Fruit fly (Drosophila melanogaster): ENCODE results near the gene Pcyt1.

Gene Pcyt1

dm6 chr3L:1545693-1546329 is at the start of gene Pcyt1, which contains the start of gene CG32313:
Gene Pcyt1, plus strand, starts transcription at chr3L:1546092.
Gene CG32313, minus strand, starts transcription at chr3L:1545743.
- TF ChIP-seq CG8478 (optimal IDR thresholded peaks at IDR 0.05) (no peak), CTCF (optimal IDR thresholded peaks at IDR 0.05) (peak in 1 of 2 experiments; percentile 35)

DNA sequence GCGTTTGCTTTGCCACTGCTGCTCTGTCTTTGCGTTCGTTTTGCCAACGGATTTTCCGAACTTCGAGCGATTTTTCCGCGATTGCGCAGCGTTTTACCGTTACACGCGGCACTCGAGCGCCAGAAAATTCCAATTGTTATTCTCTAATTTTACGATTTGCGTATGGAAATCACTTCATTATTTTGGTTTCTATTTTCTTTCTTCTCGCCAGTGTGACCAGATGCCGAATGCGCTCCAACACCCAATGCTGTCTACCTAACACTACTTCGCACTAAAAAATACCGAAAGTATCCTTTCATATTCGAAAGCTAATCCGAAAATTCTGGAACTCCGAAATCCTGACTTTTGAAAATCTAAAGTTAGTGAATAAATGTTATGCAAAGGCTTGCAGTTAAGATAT is 49.5 kb upstream of the Pcyt1 start, which contains the start of gene CG12084:
Gene CG12084 (minus strand): TSS at position 236 of the 400 bp plus-strand sequence.
- TF ChIP-seq CTCF (optimal IDR thresholded peaks at IDR 0.05) = peak in 1 of 2 experiments; percentile 6
- TF ChIP-seq CG8478 (optimal IDR thresholded peaks at IDR 0.05) = no peak

- no peak for TF ChIP-seq CTCF (optimal IDR thresholded peaks at IDR 0.05)
- TF ChIP-seq CG8478 (optimal IDR thresholded peaks at IDR 0.05) = no peak
These were observed 43.6 kb upstream of the Pcyt1 start, which contains the start of the genes hfp and Psa for dm6 chr3L:1502086-1502893. Gene hfp, minus strand, starts transcription at chr3L:1502590. Gene Psa, plus strand, starts transcription at chr3L:1502843.

dm6 chr3L:1515820-1516540 is 29.9 kb upstream of the Pcyt1 start:
- TF ChIP-seq CG8478 (optimal IDR thresholded peaks at IDR 0.05) (no peak), CTCF (optimal IDR thresholded peaks at IDR 0.05) (no peak)

DNA sequence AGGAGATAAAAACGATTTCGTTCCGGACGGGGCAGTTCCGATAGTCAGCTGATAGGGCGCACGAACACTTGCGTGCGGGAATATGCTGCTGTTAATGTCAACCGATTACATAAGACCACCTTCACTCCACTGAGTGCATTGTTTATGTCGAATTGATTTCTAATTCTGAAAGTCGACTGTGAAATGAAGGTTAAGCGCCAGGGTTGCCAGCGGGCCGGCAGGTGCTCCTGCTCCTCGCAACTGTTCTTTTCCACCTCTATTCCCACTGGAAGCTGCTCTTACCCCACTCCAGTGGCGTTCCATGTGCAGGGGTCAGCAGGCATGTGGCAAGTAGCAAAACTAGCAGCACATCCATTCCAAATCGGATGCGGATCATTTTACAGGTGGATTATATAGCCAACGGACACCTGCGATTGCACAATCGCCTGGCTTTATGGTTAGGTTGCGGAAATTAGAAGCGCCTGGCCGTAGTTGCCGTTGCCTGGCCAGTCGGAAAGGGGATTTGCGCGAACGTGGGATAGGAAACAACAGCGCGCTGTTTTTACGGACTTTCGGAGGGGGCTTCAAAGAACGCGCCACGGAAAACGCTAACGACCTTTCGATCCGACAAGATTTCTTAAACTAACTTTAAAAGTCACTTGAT is 29.1 kb upstream of the Pcyt1 start, which contains the start of gene cue:
Gene cue (minus strand): TSS at position 641 of the 643 bp plus-strand sequence.
- TF ChIP-seq CG8478 (optimal IDR thresholded peaks at IDR 0.05) (no peak), CTCF (optimal IDR thresholded peaks at IDR 0.05) (no peak)

DNA sequence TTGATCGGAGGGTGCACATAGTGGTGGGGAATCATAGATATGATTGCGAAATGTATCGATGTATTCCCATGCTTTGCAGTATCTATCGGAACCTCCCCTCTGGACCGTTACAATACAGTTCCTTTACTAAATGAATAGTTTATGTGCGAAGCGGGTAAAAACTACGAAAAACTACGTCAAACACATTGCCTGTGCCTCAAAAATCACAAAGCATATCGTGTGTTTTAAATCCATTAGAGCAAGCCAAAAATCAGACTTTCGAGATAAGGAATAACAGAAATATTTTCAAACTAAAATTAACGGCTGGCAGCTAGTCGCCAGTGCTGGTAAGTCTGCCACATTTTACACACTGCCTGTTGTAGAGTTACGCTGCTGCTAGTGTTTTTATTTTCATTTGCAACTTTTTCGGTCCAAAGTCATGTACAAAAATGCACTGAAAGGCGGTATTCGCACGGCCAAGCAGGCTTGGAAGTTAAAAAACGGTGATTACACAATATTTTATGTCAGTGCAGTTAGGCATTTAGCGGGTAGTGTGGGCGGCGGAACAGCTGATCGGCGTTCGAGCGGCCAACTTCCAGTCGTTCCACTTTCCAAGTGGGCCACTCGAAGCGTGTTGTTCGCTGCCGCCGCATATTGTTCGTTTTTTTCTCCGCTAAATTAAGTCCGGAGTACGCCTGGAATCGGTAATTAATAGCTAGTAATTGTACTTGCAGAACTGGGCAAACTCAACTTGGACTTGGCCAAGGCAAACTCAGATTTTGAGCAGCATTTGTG is 28.4 kb upstream of the Pcyt1 start:
- TF ChIP-seq CG8478 (optimal IDR thresholded peaks at IDR 0.05) = no peak
- peak in 1 of 2 experiments; percentile 12 for TF ChIP-seq CTCF (optimal IDR thresholded peaks at IDR 0.05)

DNA sequence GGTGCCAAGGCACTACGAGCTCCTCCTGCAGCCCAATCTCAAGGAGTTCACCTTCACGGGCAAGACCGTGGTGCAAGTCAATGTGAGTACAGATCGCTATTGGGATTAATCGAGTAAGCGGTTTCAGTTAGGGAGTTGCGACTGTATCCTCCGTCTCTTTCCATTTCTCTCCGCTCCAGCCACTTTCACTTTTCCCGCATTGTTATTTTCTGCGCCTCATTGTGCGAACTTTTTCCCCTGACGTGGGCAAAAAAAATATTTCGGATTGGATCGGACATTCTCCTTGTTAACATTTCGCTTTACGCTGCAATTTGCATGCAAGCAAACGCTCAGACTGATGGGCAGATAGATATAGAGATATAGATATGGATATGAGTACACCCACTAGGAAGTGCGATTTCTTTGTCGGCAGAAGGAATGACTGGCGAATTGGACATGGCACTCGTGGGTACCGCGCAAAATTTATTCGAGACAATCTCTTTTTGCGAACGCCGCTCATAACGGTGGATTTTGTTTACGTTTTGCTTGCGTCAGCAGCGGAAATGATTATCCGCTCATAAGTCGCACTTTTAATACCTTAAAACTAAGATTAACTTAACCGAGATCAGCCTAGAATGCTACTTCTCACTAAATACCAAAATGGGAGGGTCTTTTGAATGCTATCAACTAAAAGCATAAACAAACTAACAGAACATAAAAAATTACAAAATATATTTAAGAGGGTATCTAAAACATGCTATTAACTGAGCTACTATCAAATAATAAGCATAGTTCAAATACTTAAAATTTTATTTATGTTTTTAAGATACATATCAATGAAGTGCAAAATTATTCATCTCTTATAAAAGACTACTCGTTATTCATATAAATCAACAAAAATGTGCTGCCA is 26.9 kb upstream of the Pcyt1 start:
- TF ChIP-seq CG8478 (optimal IDR thresholded peaks at IDR 0.05) (no peak), CTCF (optimal IDR thresholded peaks at IDR 0.05) (no peak)

DNA sequence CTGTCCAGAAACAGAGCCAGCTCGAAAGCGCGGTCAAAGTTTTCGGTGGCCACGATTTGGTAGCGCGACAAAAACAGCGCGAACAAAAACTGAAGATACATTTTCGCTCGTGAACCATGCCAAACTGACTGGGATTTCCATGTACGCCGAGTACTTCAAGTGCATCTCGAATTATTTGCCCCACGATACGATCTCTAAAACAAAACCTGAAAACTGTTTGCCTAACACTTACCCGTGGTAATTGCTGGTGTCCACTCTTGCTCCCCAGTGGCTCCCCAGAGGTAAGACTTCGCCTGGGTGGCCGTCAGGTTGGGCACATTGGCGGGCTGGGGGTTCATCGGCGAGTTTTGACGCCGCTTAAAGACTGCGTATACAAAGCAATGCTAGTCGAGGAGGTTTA is 14.7 kb upstream of the Pcyt1 start, which contains the start of gene Ir62a:
Gene Ir62a (minus strand): TSS at position 101 of the 400 bp plus-strand sequence.
- TF ChIP-seq CTCF (optimal IDR thresholded peaks at IDR 0.05) (no peak), CG8478 (optimal IDR thresholded peaks at IDR 0.05) (no peak)

DNA sequence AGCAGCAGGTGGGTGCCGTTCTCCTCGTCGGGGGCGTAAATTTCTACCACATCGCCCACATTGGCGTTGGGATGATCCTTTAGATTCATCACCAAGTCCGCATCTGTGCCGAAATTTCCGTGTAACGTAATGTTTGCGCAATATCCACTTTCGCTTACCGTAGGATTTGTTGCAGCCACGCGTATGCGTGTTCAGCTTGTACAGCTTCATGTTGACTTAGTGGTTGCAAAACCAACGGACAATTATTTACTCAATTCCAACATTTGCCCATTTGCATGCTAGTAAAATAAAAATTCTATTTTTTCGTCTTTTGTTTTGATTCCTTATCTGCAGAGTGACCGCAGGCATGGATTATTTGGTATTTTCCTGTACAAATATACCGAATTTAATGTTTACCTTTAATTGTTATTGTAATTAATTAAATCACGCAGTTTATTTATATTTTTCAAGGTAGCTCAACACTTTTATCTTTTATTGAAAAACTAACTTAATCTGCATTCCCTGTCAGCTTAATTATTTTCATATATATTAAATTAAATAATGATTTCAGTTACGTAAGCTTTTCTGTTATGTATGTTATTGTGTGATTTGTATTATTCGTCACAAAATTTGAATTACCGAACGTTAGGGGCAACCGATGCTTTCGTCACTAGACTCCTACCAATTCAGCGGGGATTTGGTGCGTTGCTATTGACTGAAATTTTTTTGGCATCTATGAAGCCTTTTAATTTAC is 12.0 kb upstream of the Pcyt1 start, which contains the start of gene Iml1:
Gene Iml1 (minus strand): TSS at position 336 of the 733 bp plus-strand sequence.
- TF ChIP-seq CG8478 (optimal IDR thresholded peaks at IDR 0.05) (no peak), CTCF (optimal IDR thresholded peaks at IDR 0.05) (no peak)

DNA sequence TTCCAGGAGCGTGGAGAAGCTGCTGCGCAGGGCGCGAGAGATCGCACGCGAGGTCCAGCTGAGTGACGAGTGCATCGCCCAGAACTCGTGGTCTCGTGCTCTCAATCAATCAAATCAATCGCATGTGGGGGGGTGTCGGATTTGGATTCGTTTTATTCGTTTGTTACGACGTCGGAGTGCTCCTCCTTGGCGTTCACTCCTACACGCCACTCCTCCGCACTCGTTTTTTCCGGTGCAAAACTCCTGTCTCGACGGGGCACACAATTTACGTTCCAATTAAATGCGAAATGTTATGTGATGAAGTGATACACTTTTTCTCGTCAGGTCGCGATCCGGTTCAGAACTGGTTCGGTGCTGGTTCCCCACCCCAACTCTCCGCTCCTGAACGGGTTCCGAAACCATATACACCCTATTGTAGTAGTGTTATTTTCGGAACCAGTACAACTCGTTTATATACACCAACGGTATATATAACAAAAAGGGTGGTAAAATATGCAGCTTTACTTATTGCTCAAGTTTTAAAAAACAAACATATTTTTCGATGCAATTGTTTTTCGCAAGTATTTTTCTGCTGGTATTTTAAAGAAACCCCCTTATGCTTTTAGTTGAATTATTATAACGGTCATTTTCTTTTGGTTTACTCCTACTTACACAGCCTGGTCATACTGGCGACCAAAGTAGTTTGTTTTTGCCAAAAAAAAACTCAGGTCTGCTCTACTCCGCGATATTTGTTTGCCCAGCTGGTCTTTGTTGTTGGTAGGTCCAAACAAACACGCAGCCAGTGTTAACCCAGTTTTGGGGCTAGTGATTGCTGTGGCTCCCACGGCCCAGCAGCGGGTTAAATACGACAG is 9.2 kb upstream of the Pcyt1 start, which contains the start of the genes CG12091 and pns:
Gene CG12091 (minus strand): TSS at position 349 of the 851 bp plus-strand sequence.
Gene pns (plus strand): TSS at position 651 of the 851 bp plus-strand sequence.
- TF ChIP-seq CTCF (optimal IDR thresholded peaks at IDR 0.05) = no peak
- TF ChIP-seq CG8478 (optimal IDR thresholded peaks at IDR 0.05) = no peak

- TF ChIP-seq CTCF (optimal IDR thresholded peaks at IDR 0.05) (no peak), CG8478 (optimal IDR thresholded peaks at IDR 0.05) (no peak)
These were observed 8.5 kb upstream of the Pcyt1 start for dm6 chr3L:1537353-1537752.
